Worm (Caenorhabditis elegans) whole organism, L4/young adult: ENCODE results near the gene clec-47.
"Not testable (repeated sequence)": the region's sequence is repeated elsewhere in the genome, so short reads cannot be mapped to it uniquely, and the experiment has no call there.

Experiments used
- W03F9.2 ChIP-seq: fragments of 150-350 bp; optimal IDR thresholded peaks from 2 replicates; lab custom pipeline; 2014; ENCODE audit warnings: missing biosample characterization, missing genetic modification characterization
- dao-5 ChIP-seq: sonication (generic microtip); optimal IDR thresholded peaks from 2 replicates; lab custom pipeline; 2016; ENCODE audit warnings: missing genotype, missing genetic modification characterization, moderate library complexity, missing compliant biosample characterization
- him-1 ChIP-seq: sonication (generic microtip); optimal IDR thresholded peaks from 2 replicates; lab custom pipeline; 2016; ENCODE audit warnings: missing genotype, missing genetic modification reagents, missing genetic modification characterization, missing compliant biosample characterization

clec-47 gene

ce11 chrV:15192377-15192776 is 16.8 kb downstream of the clec-47 start, which contains the start of gene plc-2:
TSS of gene plc-2 (plus strand) at chrV:15192572.
- TF ChIP-seq him-1 (tag; lab: Kevin White, UChicago): no peak
- no peak for TF ChIP-seq W03F9.2 (tag; lab: Kevin White, UChicago)
- TF ChIP-seq dao-5: no peak

- no peak for TF ChIP-seq him-1 (tag; lab: Kevin White, UChicago)
- TF ChIP-seq W03F9.2 (tag; lab: Kevin White, UChicago): no peak
- TF ChIP-seq dao-5: no peak
Observed at ce11 chrV:15193909-15194308, 18.4 kb downstream of the clec-47 start, which contains the start of gene Y75B12B.13. TSS of gene Y75B12B.13 (minus strand) at chrV:15194009.

- TF ChIP-seq W03F9.2 (tag; lab: Kevin White, UChicago) (no peak), dao-5 (no peak), him-1 (tag; lab: Kevin White, UChicago) (no peak)
Observed at ce11 chrV:15197955-15198354, 22.4 kb downstream of the clec-47 start, which contains the start of gene srw-1. TSS of gene srw-1 (plus strand) at chrV:15198255.

ce11 chrV:15199768-15200167 is 24.2 kb downstream of the clec-47 start, which contains the start of gene Y75B12B.10:
TSS of gene Y75B12B.10 (plus strand) at chrV:15200068.
- TF ChIP-seq dao-5: no peak
- TF ChIP-seq him-1 (tag; lab: Kevin White, UChicago): no peak
- TF ChIP-seq W03F9.2 (tag; lab: Kevin White, UChicago): no peak

ce11 chrV:15207681-15208080 is 32.1 kb downstream of the clec-47 start, which contains the start of gene C41G6.12:
TSS of gene C41G6.12 (minus strand) at chrV:15207781.
- TF ChIP-seq W03F9.2 (tag; lab: Kevin White, UChicago); dao-5; him-1 (tag; lab: Kevin White, UChicago): not testable (repeated sequence)

ce11 chrV:15211869-15212268 is 36.3 kb downstream of the clec-47 start, which contains the start of gene sri-24:
TSS of gene sri-24 (plus strand) at chrV:15212169.
- TF ChIP-seq dao-5; him-1 (tag; lab: Kevin White, UChicago); W03F9.2 (tag; lab: Kevin White, UChicago): not testable (repeated sequence)

ce11 chrV:15215175-15215574 is 39.6 kb downstream of the clec-47 start, which contains the start of gene sri-26:
TSS of gene sri-26 (plus strand) at chrV:15215475.
- TF ChIP-seq dao-5; W03F9.2 (tag; lab: Kevin White, UChicago); him-1 (tag; lab: Kevin White, UChicago): not testable (repeated sequence)

ce11 chrV:15216705-15217104 is 41.1 kb downstream of the clec-47 start, which contains the start of gene sri-25:
TSS of gene sri-25 (plus strand) at chrV:15217005.
- TF ChIP-seq dao-5: no peak
- TF ChIP-seq him-1 (tag; lab: Kevin White, UChicago): no peak
- no peak for TF ChIP-seq W03F9.2 (tag; lab: Kevin White, UChicago)

- TF ChIP-seq dao-5: no peak
- TF ChIP-seq him-1 (tag; lab: Kevin White, UChicago): no peak
- TF ChIP-seq W03F9.2 (tag; lab: Kevin White, UChicago): no peak
Observed at ce11 chrV:15221330-15221729, 45.8 kb downstream of the clec-47 start, which contains the start of gene irld-25. TSS of gene irld-25 (plus strand) at chrV:15221630.

ce11 chrV:15223668-15224067 is 48.1 kb downstream of the clec-47 start, which contains the start of gene srw-24:
TSS of gene srw-24 (plus strand) at chrV:15223968.
- TF ChIP-seq him-1 (tag; lab: Kevin White, UChicago) (no peak), dao-5 (no peak), W03F9.2 (tag; lab: Kevin White, UChicago) (no peak)

- TF ChIP-seq W03F9.2 (tag; lab: Kevin White, UChicago): no peak
- TF ChIP-seq him-1 (tag; lab: Kevin White, UChicago): no peak
- no peak for TF ChIP-seq dao-5
Observed at ce11 chrV:15225650-15226049, 50.1 kb downstream of the clec-47 start, which contains the start of gene srw-14. TSS of gene srw-14 (plus strand) at chrV:15225950.
